Worm (Caenorhabditis elegans): ENCODE data around the gene D1086.3.

ce11 chrV:14134757-14135441 is 42.3 kb downstream of the D1086.3 start:
- TF ChIP-seq him-1 (tag; optimal IDR thresholded peaks at IDR 0.05) (no peak), W03F9.2 (tag; optimal IDR thresholded peaks at IDR 0.05) (no peak)
